Worm (Caenorhabditis elegans) whole organism, midembryonic: Measurements from ENCODE around the gene C30F2.4.
"Not testable (repeated sequence)": the region's sequence is repeated elsewhere in the genome, so short reads cannot be mapped to it uniquely, and the experiment has no call there.

Experiments used
- T22C8.4 ChIP-seq: fragments of 200-800 bp; sonication (Bioruptor generic); IDR thresholded peaks from 2 replicates; pipeline ENCODE4 v1.3.6; 2022; ENCODE audit warnings: missing genetic modification characterization, missing compliant biosample characterization
- flt-1 ChIP-seq: fragments of 200-800 bp; sonication (Bioruptor generic); IDR thresholded peaks from 2 replicates; pipeline ENCODE4 v1.3.6; 2022; ENCODE audit warnings: missing genetic modification characterization, missing compliant biosample characterization
- klf-2 ChIP-seq: fragments of 200-800 bp; sonication (Bioruptor generic); conservative IDR thresholded peaks from 2 replicates; pipeline ENCODE4 v1.3.6; 2022; ENCODE audit warnings: missing genetic modification reagents, missing genetic modification characterization, missing compliant biosample characterization
- ref-1 ChIP-seq: fragments of 200-800 bp; sonication (Bioruptor generic); conservative IDR thresholded peaks from 2 replicates; pipeline ENCODE4 v1.3.6; 2022; ENCODE audit warnings: missing genetic modification reagents, missing genetic modification characterization, missing compliant biosample characterization
- ztf-23 ChIP-seq: fragments of 200-800 bp; sonication (Bioruptor generic); IDR thresholded peaks from 2 replicates; pipeline ENCODE4 v1.3.6; 2022; ENCODE audit warnings: missing genetic modification reagents, missing genetic modification characterization, missing compliant biosample characterization
- ztf-29 ChIP-seq: fragments of 200-800 bp; sonication (Bioruptor generic); IDR thresholded peaks from 2 replicates; pipeline ENCODE4 v1.3.6; 2022; ENCODE audit warnings: missing genetic modification reagents, missing genetic modification characterization, missing compliant biosample characterization

- TF ChIP-seq ref-1; flt-1 (GFP tag; lab: Robert Waterston, UW); klf-2; ztf-23; ztf-29 (GFP tag; lab: Robert Waterston, UW); T22C8.4 (GFP tag; lab: Robert Waterston, UW): not testable (repeated sequence)
Measured at ce11 chrX:16062385-16062784, 14.0 kb downstream of the C30F2.4 start, which contains the start of gene T27A8.3.
